Worm (Caenorhabditis elegans): Measurements from ENCODE around the gene F53E4.1.

DNA sequence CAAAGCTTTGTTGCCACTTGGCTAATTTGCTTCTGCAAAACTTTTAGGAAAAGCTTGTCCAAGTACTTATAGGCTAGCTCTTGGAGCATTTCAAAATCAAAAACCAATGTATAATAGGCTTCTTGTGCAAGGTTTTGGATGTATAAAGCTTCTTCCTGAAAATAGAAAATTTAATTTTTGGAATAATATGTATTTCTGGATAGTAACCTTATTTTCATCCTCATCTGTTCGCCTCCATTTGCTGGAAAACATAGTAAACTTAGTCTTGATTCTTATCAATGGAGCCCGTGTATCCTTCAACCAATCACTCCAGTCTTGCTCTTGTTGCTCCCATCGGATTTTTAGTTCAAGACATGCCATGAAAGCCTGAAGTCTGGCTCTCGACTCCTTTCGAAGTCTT is 48.6 kb upstream of the F53E4.1 start, which contains the start of gene Y6E2A.4:
- TF ChIP-seq skn-1 (tag; optimal IDR thresholded peaks at IDR 0.05), result no peak
- TF ChIP-seq ceh-9 (tag; optimal IDR thresholded peaks at IDR 0.05), result no peak
- TF ChIP-seq nhr-237 (tag; optimal IDR thresholded peaks at IDR 0.05), result no peak
- TF ChIP-seq zag-1 (tag; optimal IDR thresholded peaks at IDR 0.05), result no peak
- no peak for TF ChIP-seq unc-62 (GFP tag; optimal IDR thresholded peaks at IDR 0.05)
- no peak for TF ChIP-seq ceh-28 (tag; optimal IDR thresholded peaks at IDR 0.05)
- no peak for TF ChIP-seq nhr-12 (tag; optimal IDR thresholded peaks at IDR 0.05)
- no peak for TF ChIP-seq unc-39 (tag; optimal IDR thresholded peaks at IDR 0.05)
- no peak for TF ChIP-seq nhr-28 (tag; optimal IDR thresholded peaks at IDR 0.05)
- TF ChIP-seq ceh-16 (tag; optimal IDR thresholded peaks at IDR 0.05), result no peak
- no peak for TF ChIP-seq nhr-77 (tag; optimal IDR thresholded peaks at IDR 0.05)
- no peak for TF ChIP-seq ceh-82 (tag; optimal IDR thresholded peaks at IDR 0.05)
- no peak for TF ChIP-seq fkh-10 (GFP tag; optimal IDR thresholded peaks at IDR 0.05)
